Worm (Caenorhabditis elegans) whole organism, late embryonic: ENCODE measurements around the gene spp-13.

Source experiments
- dve-1 ChIP-seq: sonication (generic microtip); optimal IDR thresholded peaks from 2 replicates; lab custom pipeline; 2017; ENCODE audit warnings: antibody characterized with exemption, mild to moderate bottlenecking, missing genetic modification characterization, missing compliant biosample characterization
- nfya-1 ChIP-seq: sonication (generic microtip); optimal IDR thresholded peaks from 2 replicates; lab custom pipeline; 2017; ENCODE audit warnings: missing genetic modification characterization, mild to moderate bottlenecking, missing compliant biosample characterization, antibody characterized with exemption, moderate library complexity
- pha-4 ChIP-seq: fragments of 150-350 bp; optimal IDR thresholded peaks from 2 replicates; lab custom pipeline; 2018; ENCODE audit warnings: missing biosample characterization, missing genetic modification reagents, missing genetic modification characterization
- unc-86 ChIP-seq: sonication (generic microtip); optimal IDR thresholded peaks from 2 replicates; lab custom pipeline; 2016; ENCODE audit warnings: missing genetic modification characterization, missing compliant biosample characterization

DNA sequence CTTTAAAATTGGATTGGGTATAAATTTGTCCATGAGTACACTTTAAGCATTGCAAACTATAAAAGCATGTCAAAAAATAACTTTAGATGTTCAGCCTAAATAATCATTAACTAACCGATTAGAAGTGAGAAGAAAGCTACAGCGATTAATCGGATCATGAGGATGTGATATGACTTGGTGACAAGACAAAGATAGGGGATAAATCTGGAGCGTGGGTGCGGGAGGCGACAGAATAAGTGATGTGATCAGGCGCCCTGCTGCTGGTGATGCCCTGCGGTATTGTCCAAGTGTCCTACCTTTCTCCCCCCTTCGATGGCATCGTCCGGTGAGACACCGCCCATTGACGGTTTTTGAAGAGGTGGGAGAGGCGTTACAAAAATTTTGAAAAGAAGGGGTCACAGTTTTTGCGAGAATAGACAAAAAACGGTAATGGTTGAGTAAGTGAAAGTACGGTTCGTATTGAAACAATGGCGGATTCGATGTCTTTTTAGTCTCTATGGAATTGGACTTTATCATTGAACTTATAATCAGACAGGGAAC is 33.6 kb downstream of the spp-13 start, which contains the start of gene F41D9.2:
- no peak for TF ChIP-seq dve-1 (tag; lab: Kevin White, UChicago)
- TF ChIP-seq nfya-1 (tag; lab: Kevin White, UChicago), result no peak
- no peak for TF ChIP-seq pha-4 (tag; lab: Kevin White, UChicago)
- TF ChIP-seq unc-86 (tag; lab: Kevin White, UChicago), result no peak
